Fruit fly (Drosophila melanogaster) whole organism, embryonic: ENCODE results near the gene Son.

Source experiments
- Abd-B ChIP-seq: fragments of 200-800 bp; sonication (Bioruptor generic); optimal IDR thresholded peaks from 2 replicates; lab custom pipeline; 2018; ENCODE audit warnings: missing biosample characterization, mild to moderate bottlenecking, missing genetic modification characterization, moderate library complexity
- Asciz ChIP-seq: fragments of 200-800 bp; sonication (Bioruptor generic); optimal IDR thresholded peaks from 2 replicates; lab custom pipeline; 2017; ENCODE audit warnings: missing biosample characterization, mild to moderate bottlenecking, missing genetic modification characterization, missing genetic modification reagents
- B-H1 ChIP-seq: fragments of 200-800 bp; sonication (Bioruptor generic); IDR thresholded peaks from 3 replicates; pipeline ENCODE4 v1.3.6; 2022; ENCODE audit warnings: missing biosample characterization, missing genetic modification characterization
- B-H2 ChIP-seq: fragments of 200-800 bp; sonication (Bioruptor generic); optimal IDR thresholded peaks from 2 replicates; lab custom pipeline; 2018; ENCODE audit warnings: missing biosample characterization, mild to moderate bottlenecking, missing genetic modification characterization
- CG11085 ChIP-seq: fragments of 200-800 bp; sonication (Bioruptor generic); IDR thresholded peaks from 2 replicates; pipeline ENCODE4 v1.3.6; 2022; ENCODE audit warnings: missing biosample characterization, missing genetic modification characterization
- CG1233 ChIP-seq: fragments of 200-800 bp; sonication (Bioruptor generic); optimal IDR thresholded peaks from 4 replicates; lab custom pipeline; 2018; ENCODE audit warnings: missing biosample characterization, mild to moderate bottlenecking, missing genetic modification characterization
- CG13424 ChIP-seq: fragments of 200-800 bp; sonication (Bioruptor generic); optimal IDR thresholded peaks from 2 replicates; lab custom pipeline; 2019; ENCODE audit warnings: missing biosample characterization, mild to moderate bottlenecking, missing genetic modification characterization, moderate library complexity
- CG13624 ChIP-seq: fragments of 200-800 bp; sonication (Bioruptor generic); optimal IDR thresholded peaks from 2 replicates; lab custom pipeline; 2016; ENCODE audit warnings: missing biosample characterization, missing genetic modification characterization
- CG14050 ChIP-seq: fragments of 200-800 bp; sonication (Bioruptor generic); IDR thresholded peaks from 3 replicates; pipeline ENCODE4 v1.3.6; 2022; ENCODE audit warnings: missing biosample characterization, missing genetic modification characterization
- CG17328 ChIP-seq: fragments of 200-800 bp; sonication (Bioruptor generic); IDR thresholded peaks from 2 replicates; pipeline ENCODE4 v1.3.6; 2022; ENCODE audit warnings: missing biosample characterization, missing genetic modification characterization
- CG18011 ChIP-seq: fragments of 200-800 bp; sonication (Bioruptor generic); optimal IDR thresholded peaks from 2 replicates; lab custom pipeline; 2017; ENCODE audit warnings: missing biosample characterization, missing genetic modification characterization, mild to moderate bottlenecking, moderate library complexity, missing genotype
- CG2116 ChIP-seq: fragments of 200-800 bp; sonication (Bioruptor generic); optimal IDR thresholded peaks from 3 replicates; lab custom pipeline; 2018; ENCODE audit warnings: missing biosample characterization, mild to moderate bottlenecking, missing genetic modification characterization
- CG2129 ChIP-seq: fragments of 200-800 bp; sonication (Bioruptor generic); IDR thresholded peaks from 2 replicates; pipeline ENCODE4 v1.3.6; 2022; ENCODE audit warnings: missing biosample characterization, missing genetic modification characterization; ENCODE audit not compliant: partially characterized antibody
- CG2678 ChIP-seq: fragments of 200-800 bp; sonication (Bioruptor generic); optimal IDR thresholded peaks from 3 replicates; lab custom pipeline; 2019; ENCODE audit warnings: missing biosample characterization, mild to moderate bottlenecking, missing genetic modification characterization, moderate library complexity
- CG32772 ChIP-seq: fragments of 200-800 bp; sonication (Bioruptor generic); IDR thresholded peaks from 2 replicates; pipeline ENCODE4 v1.3.6; 2022; ENCODE audit warnings: missing biosample characterization, missing genetic modification characterization
- CG34376 ChIP-seq: fragments of 200-800 bp; sonication (Bioruptor generic); optimal IDR thresholded peaks from 2 replicates; lab custom pipeline; 2018; ENCODE audit warnings: missing biosample characterization, mild to moderate bottlenecking, missing genetic modification characterization
- CG5245 ChIP-seq: fragments of 200-800 bp; sonication (Bioruptor generic); optimal IDR thresholded peaks from 3 replicates; lab custom pipeline; 2016; ENCODE audit warnings: missing biosample characterization, missing genetic modification characterization
- CG6175 ChIP-seq: fragments of 200-800 bp; sonication (Bioruptor generic); IDR thresholded peaks from 3 replicates; pipeline ENCODE4 v1.3.6; 2022; ENCODE audit warnings: missing biosample characterization, missing genetic modification characterization
- CG7556 ChIP-seq: fragments of 200-800 bp; sonication (Bioruptor generic); optimal IDR thresholded peaks from 2 replicates; lab custom pipeline; 2017; ENCODE audit warnings: missing biosample characterization, mild to moderate bottlenecking, missing genetic modification characterization
- CG9215 ChIP-seq: fragments of 200-800 bp; sonication (Bioruptor generic); IDR thresholded peaks from 2 replicates; pipeline ENCODE4 v1.3.6; 2022; ENCODE audit warnings: missing biosample characterization, missing genetic modification characterization
- CkIIα-i1 ChIP-seq: fragments of 200-800 bp; sonication (Bioruptor generic); IDR thresholded peaks from 2 replicates; pipeline ENCODE4 v1.3.6; 2022; ENCODE audit warnings: missing biosample characterization, missing genetic modification characterization
- D19B ChIP-seq: fragments of 200-800 bp; sonication (Bioruptor generic); optimal IDR thresholded peaks from 2 replicates; lab custom pipeline; 2017; ENCODE audit warnings: missing biosample characterization, mild to moderate bottlenecking, missing genetic modification characterization
- Dip3 ChIP-seq: fragments of 200-800 bp; sonication (Bioruptor generic); optimal IDR thresholded peaks from 3 replicates; lab custom pipeline; 2016; ENCODE audit warnings: missing biosample characterization, missing genetic modification characterization
- Doc3 ChIP-seq: fragments of 200-800 bp; sonication (Bioruptor generic); IDR thresholded peaks from 3 replicates; pipeline ENCODE4 v1.3.6; 2022; ENCODE audit warnings: missing biosample characterization, missing genetic modification characterization; ENCODE audit not compliant: partially characterized antibody
- E2f2 ChIP-seq: fragments of 200-800 bp; sonication (Bioruptor generic); IDR thresholded peaks from 2 replicates; pipeline ENCODE4 v1.3.6; 2022; ENCODE audit warnings: missing biosample characterization, missing genetic modification characterization
- GATAe ChIP-seq: fragments of 200-800 bp; sonication (Bioruptor generic); conservative IDR thresholded peaks from 2 replicates; pipeline ENCODE4 v1.3.6; 2022; ENCODE audit warnings: missing biosample characterization, missing genetic modification characterization
- Hr51 ChIP-seq, 2 experiments: fragments of 200-800 bp; sonication (Bioruptor generic); optimal IDR thresholded peaks; 2 replicates in 1 of 2; 3 replicates in 1 of 2; lab custom pipeline; 2016 to 2018; ENCODE audit warnings: missing biosample characterization in 2 of 2, missing genetic modification characterization in 2 of 2, mild to moderate bottlenecking in 1 of 2, moderate library complexity in 1 of 2
- Taf1 ChIP-seq: fragments of 200-800 bp; sonication (Bioruptor generic); IDR thresholded peaks from 2 replicates; pipeline ENCODE4 v1.3.6; 2022; ENCODE audit warnings: missing biosample characterization, missing genetic modification characterization
- bigmax ChIP-seq: fragments of 200-800 bp; sonication (Bioruptor generic); optimal IDR thresholded peaks from 2 replicates; lab custom pipeline; 2018; ENCODE audit warnings: missing biosample characterization, mild to moderate bottlenecking, missing genetic modification characterization
- crc ChIP-seq: fragments of 200-800 bp; sonication (Bioruptor generic); optimal IDR thresholded peaks from 2 replicates; lab custom pipeline; 2016; ENCODE audit warnings: missing biosample characterization, missing genetic modification characterization
- dmrt99B ChIP-seq: fragments of 200-800 bp; sonication (Bioruptor generic); optimal IDR thresholded peaks from 2 replicates; lab custom pipeline; 2018; ENCODE audit warnings: missing biosample characterization, mild to moderate bottlenecking, missing genetic modification characterization, moderate library complexity
- fd102C ChIP-seq: fragments of 200-800 bp; sonication (Bioruptor generic); optimal IDR thresholded peaks from 2 replicates; lab custom pipeline; 2018; ENCODE audit warnings: missing biosample characterization, mild to moderate bottlenecking, missing genetic modification characterization, moderate library complexity
- fd96Cb ChIP-seq: fragments of 200-800 bp; sonication (Bioruptor generic); optimal IDR thresholded peaks from 2 replicates; lab custom pipeline; 2018; ENCODE audit warnings: missing biosample characterization, mild to moderate bottlenecking, missing genetic modification characterization, moderate library complexity
- gce ChIP-seq: fragments of 200-800 bp; sonication (Bioruptor generic); IDR thresholded peaks from 3 replicates; pipeline ENCODE4 v1.3.6; 2022; ENCODE audit warnings: missing biosample characterization, missing genetic modification characterization
- gt ChIP-seq: fragments of 200-800 bp; sonication (Bioruptor generic); IDR thresholded peaks from 2 replicates; pipeline ENCODE4 v1.3.6; 2022; ENCODE audit warnings: missing biosample characterization, missing genetic modification characterization
- kah ChIP-seq: fragments of 200-800 bp; sonication (Bioruptor generic); optimal IDR thresholded peaks from 2 replicates; lab custom pipeline; 2018; ENCODE audit warnings: missing biosample characterization, mild to moderate bottlenecking, missing genetic modification characterization
- kay ChIP-seq: fragments of 200-800 bp; sonication (Bioruptor generic); optimal IDR thresholded peaks from 2 replicates; lab custom pipeline; 2016; ENCODE audit warnings: missing biosample characterization, missing genetic modification characterization
- kni ChIP-seq: fragments of 200-800 bp; sonication (Bioruptor generic); optimal IDR thresholded peaks from 3 replicates; lab custom pipeline; 2017; ENCODE audit warnings: mild to moderate bottlenecking, missing biosample characterization, missing genetic modification reagents, missing genetic modification characterization
- mam ChIP-seq: fragments of 200-800 bp; sonication (Bioruptor generic); optimal IDR thresholded peaks from 3 replicates; lab custom pipeline; 2016; ENCODE audit warnings: missing biosample characterization, missing genetic modification characterization
- mld ChIP-seq: fragments of 200-800 bp; sonication (Bioruptor generic); IDR thresholded peaks from 3 replicates; pipeline ENCODE4 v1.3.6; 2022; ENCODE audit warnings: missing biosample characterization, missing genetic modification characterization; ENCODE audit not compliant: partially characterized antibody
- nmo ChIP-seq: fragments of 200-800 bp; sonication (Bioruptor generic); optimal IDR thresholded peaks from 2 replicates; lab custom pipeline; 2018; ENCODE audit warnings: missing biosample characterization, mild to moderate bottlenecking, missing genetic modification characterization, moderate library complexity
- oc ChIP-seq: fragments of 200-800 bp; sonication (Bioruptor generic); optimal IDR thresholded peaks from 2 replicates; lab custom pipeline; 2018; ENCODE audit warnings: missing biosample characterization, mild to moderate bottlenecking, missing genetic modification characterization, moderate library complexity
- pum ChIP-seq: fragments of 200-800 bp; sonication (Bioruptor generic); optimal IDR thresholded peaks from 2 replicates; lab custom pipeline; 2016; ENCODE audit warnings: missing biosample characterization, missing genetic modification characterization
- repo ChIP-seq: fragments of 200-800 bp; sonication (Bioruptor generic); optimal IDR thresholded peaks from 2 replicates; lab custom pipeline; 2016; ENCODE audit warnings: missing biosample characterization, missing genetic modification characterization
- rib ChIP-seq: fragments of 200-800 bp; sonication (Bioruptor generic); IDR thresholded peaks from 2 replicates; pipeline ENCODE4 v1.3.6; 2022; ENCODE audit warnings: missing biosample characterization, missing genetic modification characterization
- row ChIP-seq: fragments of 200-800 bp; sonication (Bioruptor generic); IDR thresholded peaks from 3 replicates; pipeline ENCODE4 v1.3.6; 2022; ENCODE audit warnings: missing biosample characterization, missing genetic modification characterization
- scrt ChIP-seq: fragments of 200-800 bp; sonication (Bioruptor generic); optimal IDR thresholded peaks from 2 replicates; lab custom pipeline; 2018; ENCODE audit warnings: missing biosample characterization, mild to moderate bottlenecking, missing genetic modification characterization, moderate library complexity
- trh ChIP-seq: fragments of 200-800 bp; sonication (Bioruptor generic); optimal IDR thresholded peaks from 2 replicates; lab custom pipeline; 2016; ENCODE audit warnings: missing biosample characterization, missing genetic modification characterization
- tx ChIP-seq: fragments of 200-800 bp; sonication (Bioruptor generic); optimal IDR thresholded peaks from 2 replicates; lab custom pipeline; 2016; ENCODE audit warnings: missing biosample characterization, missing genetic modification characterization
- usp ChIP-seq: fragments of >200 bp; optimal IDR thresholded peaks from 2 replicates; lab custom pipeline; 2017; ENCODE audit warnings: missing biosample characterization, missing genetic modification characterization
- yki ChIP-seq: fragments of >200 bp; optimal IDR thresholded peaks from 3 replicates; lab custom pipeline; 2018

The Son gene

dm6 chr3R:9550265-9551012 is 27.4 kb upstream of the Son start (continued):
- TF ChIP-seq CkIIα-i1: no peak
- no peak for TF ChIP-seq nmo
- no peak for TF ChIP-seq CG6175
- TF ChIP-seq scrt: no peak
- no peak for TF ChIP-seq trh (GFP tag; lab: Kevin White, UChicago)
- TF ChIP-seq mld (GFP tag; lab: Robert Waterston, UW): no peak
- TF ChIP-seq kah (GFP tag; lab: Kevin White, UChicago): peak; percentile 1
- TF ChIP-seq pum: no peak
- no peak for TF ChIP-seq fd102C (GFP tag; lab: Kevin White, UChicago)
- no peak for TF ChIP-seq CG14050 (GFP tag; lab: Robert Waterston, UW)
- TF ChIP-seq CG2116 (GFP tag; lab: Kevin White, UChicago): no peak
- no peak for TF ChIP-seq CG34376
- peak; percentile 13 for TF ChIP-seq CG2678 (tag; lab: Kevin White, UChicago)
- no peak for TF ChIP-seq E2f2 (GFP tag; lab: Robert Waterston, UW)
- TF ChIP-seq gce: no peak
- no peak for TF ChIP-seq fd96Cb
- TF ChIP-seq rib (GFP tag; lab: Robert Waterston, UW): no peak
- TF ChIP-seq CG17328 (GFP tag; lab: Robert Waterston, UW): no peak
- TF ChIP-seq row (GFP tag; lab: Robert Waterston, UW): no peak
- TF ChIP-seq oc (tag; lab: Kevin White, UChicago): peak; percentile 50
- TF ChIP-seq CG13424 (tag; lab: Kevin White, UChicago): peak; percentile 31
- TF ChIP-seq crc (GFP tag; lab: Kevin White, UChicago): no peak
- TF ChIP-seq tx: no peak
- no peak for TF ChIP-seq kni (GFP tag; lab: Kevin White, UChicago)
- no peak for TF ChIP-seq Taf1 (GFP tag; lab: Robert Waterston, UW)
- TF ChIP-seq CG18011 (GFP tag; lab: Kevin White, UChicago): no peak
- TF ChIP-seq CG5245 (GFP tag; lab: Kevin White, UChicago): no peak
- TF ChIP-seq CG32772: no peak
- TF ChIP-seq B-H1 (GFP tag; lab: Robert Waterston, UW): no peak
- TF ChIP-seq CG7556 (GFP tag; lab: Kevin White, UChicago): no peak
- no peak for TF ChIP-seq CG2129 (GFP tag; lab: Robert Waterston, UW)
- no peak for TF ChIP-seq Hr51 (GFP tag; optimal IDR thresholded peaks at IDR 0.05; lab: Kevin White, UChicago)
- peak; percentile 96 for TF ChIP-seq yki (lab: Kevin White, UChicago)
- TF ChIP-seq CG1233: no peak
- TF ChIP-seq CG9215 (GFP tag; lab: Robert Waterston, UW): no peak
- TF ChIP-seq mam (GFP tag; lab: Kevin White, UChicago): no peak
- peak; percentile 45 for TF ChIP-seq B-H2 (GFP tag; lab: Kevin White, UChicago)
- no peak for TF ChIP-seq CG13624
- no peak for TF ChIP-seq D19B (GFP tag; lab: Kevin White, UChicago)
- no peak for TF ChIP-seq Abd-B
- no peak for TF ChIP-seq kay (GFP tag; lab: Kevin White, UChicago)
- no peak for TF ChIP-seq CG11085 (GFP tag; lab: Robert Waterston, UW)
- no peak for TF ChIP-seq Dip3 (GFP tag; lab: Kevin White, UChicago)
- no peak for TF ChIP-seq repo (GFP tag; lab: Kevin White, UChicago)
- no peak for TF ChIP-seq Doc3 (GFP tag; lab: Robert Waterston, UW)
- no peak for TF ChIP-seq GATAe (GFP tag; lab: Robert Waterston, UW)
- TF ChIP-seq usp: no peak
- TF ChIP-seq Asciz (GFP tag; lab: Kevin White, UChicago): peak; percentile 62
- TF ChIP-seq bigmax (GFP tag; lab: Kevin White, UChicago): no peak
- TF ChIP-seq gt (GFP tag; lab: Robert Waterston, UW): no peak
- TF ChIP-seq dmrt99B (tag; lab: Kevin White, UChicago): peak; percentile 1
